Fruit fly (Drosophila melanogaster): Measurements from ENCODE around the gene EloA.

Gene EloA

dm6 chr3R:23280806-23281257, 29.5 kb downstream of the EloA start, which contains the start of the genes orb and Cdc16 (continued):
- TF ChIP-seq hkb (optimal IDR thresholded peaks at IDR 0.05) (no peak), hkb (GFP tag; IDR thresholded peaks at IDR 0.05) (peak; percentile 94), CG33213 (GFP tag; optimal IDR thresholded peaks at IDR 0.05) (peak; percentile 35), HHEX (GFP tag; optimal IDR thresholded peaks at IDR 0.05) (peak; percentile 85), CG10431 (GFP tag; optimal IDR thresholded peaks at IDR 0.05) (peak; percentile 60), Hey (tag; optimal IDR thresholded peaks at IDR 0.05) (no peak), Sox100B (GFP tag; optimal IDR thresholded peaks at IDR 0.05) (peak; percentile 85), bsh (GFP tag; optimal IDR thresholded peaks at IDR 0.05) (peak; percentile 49 to 95), Hsf (GFP tag; optimal IDR thresholded peaks at IDR 0.05) (peak; percentile 75), CG2120 (GFP tag; optimal IDR thresholded peaks at IDR 0.05) (peak; percentile 93), Dref (GFP tag; IDR thresholded peaks at IDR 0.05) (peak; percentile 43), CG10321 (GFP tag; IDR thresholded peaks at IDR 0.05) (peak; percentile 74), CG13775 (GFP tag; optimal IDR thresholded peaks at IDR 0.05) (peak; percentile 90), Hr78 (GFP tag; optimal IDR thresholded peaks at IDR 0.05) (no peak), trem (tag; optimal IDR thresholded peaks at IDR 0.05) (peak; percentile 93), E2f2 (GFP tag; IDR thresholded peaks at IDR 0.05) (peak; percentile 76), CG9932 (GFP tag; IDR thresholded peaks at IDR 0.05) (peak; percentile 95), Asciz (GFP tag; optimal IDR thresholded peaks at IDR 0.05) (peak; percentile 82), dpn (GFP tag; optimal IDR thresholded peaks at IDR 0.05) (peak; percentile 81 to 95), ssp (GFP tag; IDR thresholded peaks at IDR 0.05) (peak; percentile 79), CG1832 (GFP tag; optimal IDR thresholded peaks at IDR 0.05) (no peak), CG4360 (GFP tag; IDR thresholded peaks at IDR 0.05) (peak; percentile 42), CG8765 (GFP tag; IDR thresholded peaks at IDR 0.05) (peak; percentile 78; the same call in 1 of the 2 replicates), pum (GFP tag; optimal IDR thresholded peaks at IDR 0.05) (peak; percentile 66), Trl (optimal IDR thresholded peaks at IDR 0.05) (peak; percentile 52 to 59), Trl (GFP tag; optimal IDR thresholded peaks at IDR 0.05) (peak; percentile 63), CG4730 (GFP tag; IDR thresholded peaks at IDR 0.05) (peak; percentile 89), CG15011 (GFP tag; optimal IDR thresholded peaks at IDR 0.05) (peak; percentile 80), CG6765 (GFP tag; optimal IDR thresholded peaks at IDR 0.05) (peak; percentile 78), al (GFP tag; IDR thresholded peaks at IDR 0.05) (peak; percentile 83), zen2 (GFP tag; IDR thresholded peaks at IDR 0.05; ENCODE audit: partially characterized antibody) (no peak), CG10147 (GFP tag; optimal IDR thresholded peaks at IDR 0.05) (peak; percentile 93), CG2116 (GFP tag; optimal IDR thresholded peaks at IDR 0.05) (peak; percentile 76), run (tag; optimal IDR thresholded peaks at IDR 0.05) (peak; percentile 80), Nf-YB (GFP tag; optimal IDR thresholded peaks at IDR 0.05) (peak; percentile 78), CG9876 (GFP tag; optimal IDR thresholded peaks at IDR 0.05) (peak; percentile 47), H2.0 (GFP tag; IDR thresholded peaks at IDR 0.05) (peak; percentile 94), CG11398 (GFP tag; optimal IDR thresholded peaks at IDR 0.05) (peak; percentile 28), CG10366 (GFP tag; IDR thresholded peaks at IDR 0.05) (peak; percentile 91), gt (GFP tag; IDR thresholded peaks at IDR 0.05) (peak; percentile 55; the same call in 1 of the 2 replicates), slp2 (GFP tag; optimal IDR thresholded peaks at IDR 0.05) (peak; percentile 64), chif (GFP tag; optimal IDR thresholded peaks at IDR 0.05) (peak; percentile 61 to 69), CG30403 (GFP tag; optimal IDR thresholded peaks at IDR 0.05) (peak; percentile 95), CG30431 (GFP tag; optimal IDR thresholded peaks at IDR 0.05) (peak; percentile 68), CG6683 (GFP tag; optimal IDR thresholded peaks at IDR 0.05) (peak; percentile 85), Adf1 (GFP tag; IDR thresholded peaks at IDR 0.05) (peak; percentile 73), ind (GFP tag; optimal IDR thresholded peaks at IDR 0.05) (peak; percentile 92), CG7556 (GFP tag; optimal IDR thresholded peaks at IDR 0.05) (peak; percentile 91), CG8478 (optimal IDR thresholded peaks at IDR 0.05) (no peak), NC2α (GFP tag; optimal IDR thresholded peaks at IDR 0.05) (peak; percentile 49), vvl (GFP tag; IDR thresholded peaks at IDR 0.05) (peak; percentile 97), pfk (GFP tag; optimal IDR thresholded peaks at IDR 0.05) (no peak)
